Worm (Caenorhabditis elegans): ENCODE results near the gene C53D6.6.

Gene C53D6.6

ce11 chrIV:8984566-8984965 lies 47.9 kb downstream of the C53D6.6 start, which contains the start of gene nstp-1:
Gene nstp-1 (plus strand): TSS chrIV:8984866.
- TF ChIP-seq peb-1 (tag; optimal IDR thresholded peaks at IDR 0.05) (no peak), sem-4 (tag; optimal IDR thresholded peaks at IDR 0.05) (no peak), lin-11 (tag; optimal IDR thresholded peaks at IDR 0.05) (no peak), nhr-11 (tag; optimal IDR thresholded peaks at IDR 0.05) (no peak), C34F6.9 (tag; optimal IDR thresholded peaks at IDR 0.05) (no peak), aly-2 (tag; optimal IDR thresholded peaks at IDR 0.05) (no peak), ceh-16 (tag; optimal IDR thresholded peaks at IDR 0.05) (no peak), R02D3.7 (tag; optimal IDR thresholded peaks at IDR 0.05) (no peak), zag-1 (tag; optimal IDR thresholded peaks at IDR 0.05) (no peak), nhr-77 (tag; optimal IDR thresholded peaks at IDR 0.05) (no peak), lin-13 (GFP tag; optimal IDR thresholded peaks at IDR 0.05) (no peak), nhr-129 (tag; optimal IDR thresholded peaks at IDR 0.05) (no peak), unc-39 (tag; optimal IDR thresholded peaks at IDR 0.05) (no peak), nhr-10 (tag; optimal IDR thresholded peaks at IDR 0.05) (no peak), fos-1 (tag; optimal IDR thresholded peaks at IDR 0.05) (no peak), gmeb-1 (tag; optimal IDR thresholded peaks at IDR 0.05) (no peak), Y55F3AM.14 (GFP tag; optimal IDR thresholded peaks at IDR 0.05) (no peak)

ce11 chrIV:8979695-8980094 lies 52.8 kb downstream of the C53D6.6 start, which contains the start of gene col-119:
Gene col-119 (minus strand): TSS chrIV:8979795.
- TF ChIP-seq nhr-129 (tag; optimal IDR thresholded peaks at IDR 0.05) = no peak
- TF ChIP-seq sem-4 (tag; optimal IDR thresholded peaks at IDR 0.05) = no peak
- no peak for TF ChIP-seq ama-1 (optimal IDR thresholded peaks at IDR 0.05)
- TF ChIP-seq nhr-21 (tag; optimal IDR thresholded peaks at IDR 0.05) = no peak
- no peak for TF ChIP-seq unc-55 (GFP tag; optimal IDR thresholded peaks at IDR 0.05)
- TF ChIP-seq zag-1 (tag; optimal IDR thresholded peaks at IDR 0.05) = no peak
- no peak for TF ChIP-seq nhr-11 (tag; optimal IDR thresholded peaks at IDR 0.05)
- TF ChIP-seq ztf-1 (GFP tag; conservative IDR thresholded peaks at IDR 0.05) = no peak
- TF ChIP-seq nhr-77 (tag; optimal IDR thresholded peaks at IDR 0.05) = no peak
- TF ChIP-seq lin-39 (tag; optimal IDR thresholded peaks at IDR 0.05) = no peak
- TF ChIP-seq crh-2 (tag; optimal IDR thresholded peaks at IDR 0.05) = no peak
- TF ChIP-seq unc-39 (tag; optimal IDR thresholded peaks at IDR 0.05) = no peak
- no peak for TF ChIP-seq ztf-11 (tag; optimal IDR thresholded peaks at IDR 0.05)

ce11 chrIV:8979062-8979612 lies 53.3 kb downstream of the C53D6.6 start:
- TF ChIP-seq ztf-4 (tag; optimal IDR thresholded peaks at IDR 0.05) (no peak), lin-39 (tag; optimal IDR thresholded peaks at IDR 0.05) (no peak), dmd-4 (tag; optimal IDR thresholded peaks at IDR 0.05) (no peak), nhr-23 (tag; optimal IDR thresholded peaks at IDR 0.05) (no peak), mdl-1 (tag; optimal IDR thresholded peaks at IDR 0.05) (no peak), zag-1 (tag; optimal IDR thresholded peaks at IDR 0.05) (no peak), Y55F3AM.14 (GFP tag; optimal IDR thresholded peaks at IDR 0.05) (no peak), skn-1 (tag; optimal IDR thresholded peaks at IDR 0.05) (no peak), nhr-237 (tag; optimal IDR thresholded peaks at IDR 0.05) (no peak), alr-1 (tag; optimal IDR thresholded peaks at IDR 0.05) (no peak), sma-3 (GFP tag; optimal IDR thresholded peaks at IDR 0.05) (no peak), nhr-12 (tag; optimal IDR thresholded peaks at IDR 0.05) (no peak), fos-1 (tag; optimal IDR thresholded peaks at IDR 0.05) (no peak)

ce11 chrIV:8978047-8978446 lies 54.4 kb downstream of the C53D6.6 start:
- TF ChIP-seq unc-39 (tag; optimal IDR thresholded peaks at IDR 0.05) (no peak), nhr-10 (tag; optimal IDR thresholded peaks at IDR 0.05) (no peak), sma-3 (GFP tag; optimal IDR thresholded peaks at IDR 0.05) (no peak), lin-11 (tag; optimal IDR thresholded peaks at IDR 0.05) (no peak), nhr-23 (tag; optimal IDR thresholded peaks at IDR 0.05) (no peak), fos-1 (tag; optimal IDR thresholded peaks at IDR 0.05) (no peak), lin-39 (tag; optimal IDR thresholded peaks at IDR 0.05) (no peak), nhr-77 (tag; optimal IDR thresholded peaks at IDR 0.05) (no peak), unc-62 (GFP tag; optimal IDR thresholded peaks at IDR 0.05) (no peak), nhr-11 (tag; optimal IDR thresholded peaks at IDR 0.05) (no peak), ztf-4 (tag; optimal IDR thresholded peaks at IDR 0.05) (peak; percentile 27), lin-13 (GFP tag; optimal IDR thresholded peaks at IDR 0.05) (no peak), skn-1 (tag; optimal IDR thresholded peaks at IDR 0.05) (no peak), gmeb-1 (tag; optimal IDR thresholded peaks at IDR 0.05) (no peak), elt-1 (tag; optimal IDR thresholded peaks at IDR 0.05) (no peak), alr-1 (tag; optimal IDR thresholded peaks at IDR 0.05) (no peak), mab-5 (tag; optimal IDR thresholded peaks at IDR 0.05) (no peak), mdl-1 (tag; optimal IDR thresholded peaks at IDR 0.05) (no peak), nhr-6 (tag; optimal IDR thresholded peaks at IDR 0.05) (no peak), aly-2 (tag; optimal IDR thresholded peaks at IDR 0.05) (no peak), dmd-4 (tag; optimal IDR thresholded peaks at IDR 0.05) (no peak), zag-1 (tag; optimal IDR thresholded peaks at IDR 0.05) (no peak), ztf-1 (GFP tag; conservative IDR thresholded peaks at IDR 0.05) (no peak), lsy-2 (tag; optimal IDR thresholded peaks at IDR 0.05) (peak in 1 of 2 experiments; percentile 61), unc-55 (GFP tag; optimal IDR thresholded peaks at IDR 0.05) (no peak), ceh-16 (tag; optimal IDR thresholded peaks at IDR 0.05) (no peak), snpc-4 (tag; optimal IDR thresholded peaks at IDR 0.05) (no peak), F13H6.1 (tag; optimal IDR thresholded peaks at IDR 0.05) (peak; percentile 42), ceh-82 (tag; optimal IDR thresholded peaks at IDR 0.05) (no peak), egl-27 (tag; optimal IDR thresholded peaks at IDR 0.05) (no peak), peb-1 (tag; optimal IDR thresholded peaks at IDR 0.05) (no peak), nhr-129 (tag; optimal IDR thresholded peaks at IDR 0.05) (peak; percentile 39), sma-9 (GFP tag; optimal IDR thresholded peaks at IDR 0.05) (peak; percentile 48), sma-9 (tag; optimal IDR thresholded peaks at IDR 0.05) (no peak), sem-4 (tag; optimal IDR thresholded peaks at IDR 0.05) (no peak), nhr-12 (tag; optimal IDR thresholded peaks at IDR 0.05) (no peak)
